Worm (Caenorhabditis elegans) whole organism, L2 larva: ENCODE results near the gene spe-19.

Experiments
- C34F6.9 ChIP-seq: fragments of 150-350 bp; optimal IDR thresholded peaks from 2 replicates; lab custom pipeline; 2014; ENCODE audit warnings: missing biosample characterization, missing genetic modification characterization
- alr-1 ChIP-seq: fragments of 150-350 bp; optimal IDR thresholded peaks from 2 replicates; lab custom pipeline; 2014; ENCODE audit warnings: missing biosample characterization, missing genetic modification characterization
- aly-2 ChIP-seq: fragments of 150-350 bp; optimal IDR thresholded peaks from 2 replicates; lab custom pipeline; 2014; ENCODE audit warnings: missing biosample characterization, missing genetic modification characterization
- blmp-1 ChIP-seq: sonication (generic microtip); optimal IDR thresholded peaks from 2 replicates; lab custom pipeline; 2017; ENCODE audit warnings: missing genetic modification characterization, mild to moderate bottlenecking, missing compliant biosample characterization, antibody characterized with exemption, moderate library complexity; ENCODE audit not compliant: insufficient read depth
- crh-2 ChIP-seq: sonication (generic microtip); optimal IDR thresholded peaks from 2 replicates; lab custom pipeline; 2017; ENCODE audit warnings: missing biosample characterization, missing genetic modification characterization
- dmd-4 ChIP-seq: sonication (generic microtip); optimal IDR thresholded peaks from 2 replicates; lab custom pipeline; 2017; ENCODE audit warnings: missing biosample characterization, missing genetic modification characterization
- lsy-2 ChIP-seq, 2 experiments: fragments of 150-350 bp in 1 of 2; sonication (generic microtip) in 1 of 2; optimal IDR thresholded peaks; 2 replicates each; lab custom pipeline; 2014 to 2017; ENCODE audit warnings: missing biosample characterization in 2 of 2, missing genetic modification characterization in 2 of 2
- mbf-1 ChIP-seq: sonication (generic microtip); optimal IDR thresholded peaks from 2 replicates; lab custom pipeline; 2017; ENCODE audit warnings: missing biosample characterization, missing genetic modification characterization
- nhr-11 ChIP-seq: fragments of 150-350 bp; optimal IDR thresholded peaks from 2 replicates; lab custom pipeline; 2014; ENCODE audit warnings: missing biosample characterization, missing genetic modification characterization
- nhr-129 ChIP-seq: fragments of 150-350 bp; optimal IDR thresholded peaks from 2 replicates; lab custom pipeline; 2014; ENCODE audit warnings: missing biosample characterization, missing genetic modification characterization
- nhr-237 ChIP-seq: fragments of 150-350 bp; optimal IDR thresholded peaks from 2 replicates; lab custom pipeline; 2014; ENCODE audit warnings: missing biosample characterization, missing genetic modification characterization
- nhr-25 ChIP-seq: fragments of 150-350 bp; sonication (generic microtip); optimal IDR thresholded peaks from 3 replicates; lab custom pipeline; 2014; ENCODE audit warnings: missing biosample characterization, missing genetic modification characterization
- nhr-6 ChIP-seq: fragments of 150-350 bp; optimal IDR thresholded peaks from 2 replicates; lab custom pipeline; 2014; ENCODE audit warnings: missing biosample characterization, missing genetic modification characterization
- skn-1 ChIP-seq: sonication (generic microtip); optimal IDR thresholded peaks from 2 replicates; lab custom pipeline; 2017; ENCODE audit warnings: missing biosample characterization, missing genetic modification characterization
- sma-3 ChIP-seq: sonication (generic microtip); optimal IDR thresholded peaks from 2 replicates; lab custom pipeline; 2016; ENCODE audit warnings: missing genetic modification reagents, missing genetic modification characterization, missing compliant biosample characterization
- snpc-4 ChIP-seq: fragments of 150-350 bp; optimal IDR thresholded peaks from 2 replicates; lab custom pipeline; 2014; ENCODE audit warnings: missing biosample characterization, missing genetic modification characterization
- unc-55 ChIP-seq: fragments of 150-350 bp; sonication (generic microtip); optimal IDR thresholded peaks from 3 replicates; lab custom pipeline; 2014; ENCODE audit warnings: missing biosample characterization, missing genetic modification reagents, missing genetic modification characterization
- ztf-1 ChIP-seq: fragments of 200-800 bp; sonication (Bioruptor generic); conservative IDR thresholded peaks from 2 replicates; pipeline ENCODE4 v1.3.6; 2022; ENCODE audit warnings: missing genetic modification characterization, missing compliant biosample characterization

The spe-19 gene

ce11 chrV:19994665-19995064 lies 52.5 kb downstream of the spe-19 start:
- TF ChIP-seq nhr-11 (tag; lab: Kevin White, UChicago) (no peak), aly-2 (tag; lab: Kevin White, UChicago) (no peak), nhr-129 (tag; lab: Kevin White, UChicago) (no peak), nhr-6 (no peak), nhr-237 (no peak), dmd-4 (tag; lab: Kevin White, UChicago) (no peak), snpc-4 (tag; lab: Kevin White, UChicago) (no peak), crh-2 (tag; lab: Kevin White, UChicago) (no peak), sma-3 (GFP tag; lab: Kevin White, UChicago) (no peak), alr-1 (no peak), skn-1 (tag; lab: Kevin White, UChicago) (no peak), lsy-2 (tag; optimal IDR thresholded peaks at IDR 0.05; lab: Kevin White, UChicago) (no peak), mbf-1 (tag; lab: Kevin White, UChicago) (no peak), unc-55 (GFP tag; lab: Kevin White, UChicago) (no peak)

DNA sequence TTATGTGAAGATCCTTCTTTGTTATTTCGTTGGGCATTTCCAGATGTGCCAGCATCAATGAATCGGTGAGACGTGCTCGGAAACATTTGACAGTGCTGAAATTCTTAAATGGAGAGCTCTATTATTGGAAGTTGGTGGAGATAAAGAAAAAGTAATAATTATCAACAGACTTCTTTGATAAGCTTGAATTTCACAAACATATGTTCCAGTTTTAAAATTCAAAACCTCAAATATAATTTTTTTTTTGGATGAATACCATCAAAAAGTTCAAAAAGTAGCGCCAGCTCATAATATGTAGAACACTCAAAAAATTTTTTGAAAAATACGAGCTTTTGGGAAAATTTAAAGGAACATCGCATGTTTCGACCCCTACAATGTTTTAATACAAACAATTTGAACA lies 53.1 kb downstream of the spe-19 start, which contains the start of gene Y60A3A.25:
TSS of gene Y60A3A.25 (minus strand) at position 101 of the 400 bp plus-strand sequence.
- no peak for TF ChIP-seq C34F6.9
- TF ChIP-seq lsy-2 (tag; optimal IDR thresholded peaks at IDR 0.05; lab: Kevin White, UChicago) = no peak
- TF ChIP-seq blmp-1 (tag; lab: Kevin White, UChicago) = no peak
- no peak for TF ChIP-seq ztf-1
- TF ChIP-seq nhr-25 (tag; lab: Kevin White, UChicago) = no peak
- TF ChIP-seq sma-3 (GFP tag; lab: Kevin White, UChicago) = no peak
